Worm (Caenorhabditis elegans) whole organism, young adult: ENCODE results near the gene C25A8.5.

Experiments used
- D2030.7 ChIP-seq: fragments of 200-800 bp; sonication (Bioruptor generic); IDR thresholded peaks from 2 replicates; pipeline ENCODE4 v1.3.6; 2022; ENCODE audit warnings: missing genetic modification reagents, missing genetic modification characterization, missing compliant biosample characterization
- F10E7.11 ChIP-seq: sonication (generic microtip); optimal IDR thresholded peaks from 2 replicates; lab custom pipeline; 2017; ENCODE audit warnings: mild to moderate bottlenecking, missing genetic modification characterization, moderate library complexity, missing compliant biosample characterization
- F23B12.7 ChIP-seq: sonication (generic microtip); optimal IDR thresholded peaks from 2 replicates; lab custom pipeline; 2017; ENCODE audit warnings: missing genetic modification characterization, mild to moderate bottlenecking, missing compliant biosample characterization, antibody characterized with exemption, moderate library complexity; ENCODE audit not compliant: insufficient read depth
- K11D2.4 ChIP-seq: fragments of 200-800 bp; sonication (Bioruptor generic); IDR thresholded peaks from 2 replicates; pipeline ENCODE4 v1.3.6; 2022; ENCODE audit warnings: missing genetic modification reagents, missing genetic modification characterization, missing compliant biosample characterization
- aptf-3 ChIP-seq: fragments of 200-800 bp; sonication (Bioruptor generic); IDR thresholded peaks from 2 replicates; pipeline ENCODE4 v1.3.6; 2022; ENCODE audit warnings: missing genetic modification characterization, missing compliant biosample characterization
- atf-7 ChIP-seq: sonication (generic microtip); optimal IDR thresholded peaks from 2 replicates; lab custom pipeline; 2017; ENCODE audit warnings: mild to moderate bottlenecking, missing genetic modification characterization, missing compliant biosample characterization
- athp-1 ChIP-seq: sonication (generic microtip); optimal IDR thresholded peaks from 2 replicates; lab custom pipeline; 2017; ENCODE audit warnings: mild to moderate bottlenecking, missing genetic modification characterization, missing compliant biosample characterization
- cebp-1 ChIP-seq, 2 experiments: fragments of 200-800 bp in 1 of 2; sonication (Bioruptor generic) in 1 of 2; sonication (generic microtip) in 1 of 2; IDR thresholded peaks in 1 of 2; optimal IDR thresholded peaks in 1 of 2; 2 replicates each; pipeline versions ENCODE4 v1.3.6 to Lab custom; 2017 to 2022; ENCODE audit warnings: missing compliant biosample characterization in 2 of 2, missing genetic modification characterization in 2 of 2, mild to moderate bottlenecking in 1 of 2, missing genetic modification reagents in 1 of 2, moderate library complexity in 1 of 2
- ceh-27 ChIP-seq: fragments of 200-800 bp; sonication (Bioruptor generic); optimal IDR thresholded peaks from 2 replicates; lab custom pipeline; 2018; ENCODE audit warnings: mild to moderate bottlenecking, missing genetic modification characterization, moderate library complexity, missing compliant biosample characterization
- dox-1 ChIP-seq: fragments of 200-800 bp; sonication (Bioruptor generic); IDR thresholded peaks from 2 replicates; pipeline ENCODE4 v1.3.6; 2022; ENCODE audit warnings: missing genetic modification reagents, missing genetic modification characterization, missing compliant biosample characterization
- dpl-1 ChIP-seq: fragments of 150-350 bp; optimal IDR thresholded peaks from 2 replicates; lab custom pipeline; 2014; ENCODE audit warnings: missing biosample characterization, missing genetic modification reagents, missing genetic modification characterization
- egl-18 ChIP-seq: fragments of 200-800 bp; sonication (Bioruptor generic); IDR thresholded peaks from 2 replicates; pipeline ENCODE4 v1.3.6; 2022; ENCODE audit warnings: missing genetic modification reagents, missing genetic modification characterization, missing compliant biosample characterization
- ekl-4 ChIP-seq: fragments of 200-800 bp; sonication (Bioruptor generic); IDR thresholded peaks from 2 replicates; pipeline ENCODE4 v1.3.6; 2022; ENCODE audit warnings: missing genetic modification reagents, missing genetic modification characterization, missing compliant biosample characterization
- hlh-12 ChIP-seq: sonication (generic microtip); optimal IDR thresholded peaks from 2 replicates; lab custom pipeline; 2016; ENCODE audit warnings: missing genetic modification characterization, missing compliant biosample characterization
- hmg-1.2 ChIP-seq: fragments of 200-800 bp; sonication (Bioruptor generic); IDR thresholded peaks from 2 replicates; pipeline ENCODE4 v1.3.6; 2022; ENCODE audit warnings: missing genetic modification reagents, missing genetic modification characterization, missing compliant biosample characterization
- lag-1 ChIP-seq: fragments of 200-800 bp; sonication (Bioruptor generic); IDR thresholded peaks from 2 replicates; pipeline ENCODE4 v1.3.6; 2022; ENCODE audit warnings: missing genetic modification reagents, missing genetic modification characterization, missing compliant biosample characterization
- lin-40 ChIP-seq: sonication (generic microtip); optimal IDR thresholded peaks from 2 replicates; lab custom pipeline; 2016; ENCODE audit warnings: missing genetic modification characterization, mild to moderate bottlenecking, missing compliant biosample characterization, missing genotype, missing genetic modification reagents
- lin-54 ChIP-seq: fragments of 200-800 bp; sonication (Bioruptor generic); optimal IDR thresholded peaks from 2 replicates; lab custom pipeline; 2018; ENCODE audit warnings: mild to moderate bottlenecking, missing genetic modification characterization, missing compliant biosample characterization
- nfya-2 ChIP-seq: fragments of 200-800 bp; sonication (Bioruptor generic); IDR thresholded peaks from 2 replicates; pipeline ENCODE4 v1.3.6; 2022; ENCODE audit warnings: missing genetic modification reagents, missing genetic modification characterization, missing compliant biosample characterization
- nhr-80 ChIP-seq: sonication (generic microtip); optimal IDR thresholded peaks from 2 replicates; lab custom pipeline; 2016; ENCODE audit warnings: missing genetic modification characterization, missing compliant biosample characterization
- pbrm-1 ChIP-seq: fragments of 200-800 bp; sonication (Bioruptor generic); IDR thresholded peaks from 2 replicates; pipeline ENCODE4 v1.3.6; 2022; ENCODE audit warnings: missing genetic modification reagents, missing genetic modification characterization, missing compliant biosample characterization
- repo-1 ChIP-seq: sonication (generic microtip); optimal IDR thresholded peaks from 2 replicates; lab custom pipeline; 2017; ENCODE audit warnings: mild to moderate bottlenecking, missing genetic modification characterization, missing compliant biosample characterization
- sdz-38 ChIP-seq: sonication (generic microtip); optimal IDR thresholded peaks from 2 replicates; lab custom pipeline; 2016; ENCODE audit warnings: missing genotype, missing genetic modification characterization, missing compliant biosample characterization
- snpc-4 ChIP-seq, 5 experiments: fragments of 150-350 bp in 1 of 5; sonication (generic microtip) in 4 of 5; optimal IDR thresholded peaks; 2 replicates each; lab custom pipeline; 2014 to 2018; ENCODE audit warnings: missing genetic modification characterization in 5 of 5, missing biosample characterization in 3 of 5, antibody characterized with exemption in 2 of 5, mild to moderate bottlenecking in 2 of 5, missing compliant biosample characterization in 2 of 5, missing genotype in 2 of 5, moderate library complexity in 2 of 5, missing genetic modification reagents in 1 of 5
- somi-1 ChIP-seq: fragments of 200-800 bp; sonication (Bioruptor generic); optimal IDR thresholded peaks from 2 replicates; lab custom pipeline; 2018; ENCODE audit warnings: mild to moderate bottlenecking, missing genetic modification characterization, missing compliant biosample characterization
- sptf-2 ChIP-seq: fragments of 200-800 bp; sonication (Bioruptor generic); optimal IDR thresholded peaks from 2 replicates; lab custom pipeline; 2018; ENCODE audit warnings: mild to moderate bottlenecking, missing genetic modification characterization, missing compliant biosample characterization
- tbp1 ChIP-seq: fragments of 200-800 bp; sonication (Bioruptor generic); optimal IDR thresholded peaks from 2 replicates; lab custom pipeline; 2018; ENCODE audit warnings: mild to moderate bottlenecking, missing genetic modification characterization, missing compliant biosample characterization
- tlf-1 ChIP-seq: fragments of 200-800 bp; sonication (Bioruptor generic); optimal IDR thresholded peaks from 2 replicates; lab custom pipeline; 2018; ENCODE audit warnings: mild to moderate bottlenecking, missing genetic modification characterization, missing compliant biosample characterization
- xnd-1 ChIP-seq: sonication (generic microtip); optimal IDR thresholded peaks from 2 replicates; lab custom pipeline; 2016; ENCODE audit warnings: missing genotype, missing genetic modification reagents, missing genetic modification characterization, missing compliant biosample characterization
- ztf-18 ChIP-seq: sonication (generic microtip); optimal IDR thresholded peaks from 2 replicates; lab custom pipeline; 2016; ENCODE audit warnings: missing genotype, mild to moderate bottlenecking, missing genetic modification characterization, missing compliant biosample characterization
- ztf-22 ChIP-seq: fragments of 200-800 bp; sonication (Bioruptor generic); optimal IDR thresholded peaks from 2 replicates; lab custom pipeline; 2018; ENCODE audit warnings: mild to moderate bottlenecking, missing genetic modification characterization, moderate library complexity, missing compliant biosample characterization

The C25A8.5 gene

DNA sequence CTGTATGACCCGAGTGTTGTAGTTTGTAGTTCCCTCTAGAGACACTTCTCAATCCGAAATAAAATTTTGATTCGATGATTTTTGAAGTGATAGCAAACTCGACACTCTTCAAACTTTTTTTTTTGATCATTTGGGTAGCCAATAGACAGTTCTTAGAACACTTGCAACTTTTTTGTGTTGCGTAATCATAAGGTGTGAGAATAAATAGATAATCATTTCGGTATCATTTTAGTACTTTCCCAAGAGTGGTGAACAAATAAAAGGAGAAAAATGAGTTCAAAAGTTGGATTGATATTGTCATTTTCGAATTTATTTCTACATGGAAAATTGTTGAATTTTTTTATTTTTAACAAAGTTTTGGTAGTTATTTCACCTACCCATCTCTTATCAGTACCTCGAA lies 25.5 kb downstream of the C25A8.5 start:
- TF ChIP-seq somi-1 (GFP tag; lab: Kevin White, UChicago) (no peak), nhr-80 (tag; lab: Kevin White, UChicago) (peak; percentile 20)
- TF ChIP-seq, all 124 proteins: peak for 1

ce11 chrIV:7025835-7026234 lies 26.5 kb downstream of the C25A8.5 start:
- no peak for TF ChIP-seq aptf-3 (GFP tag; lab: Robert Waterston, UW)
- no peak for TF ChIP-seq F10E7.11 (tag; lab: Kevin White, UChicago)
- TF ChIP-seq nhr-80 (tag; lab: Kevin White, UChicago): peak; percentile 79
- no peak for TF ChIP-seq ztf-18
- no peak for TF ChIP-seq sdz-38 (tag; lab: Kevin White, UChicago)
- TF ChIP-seq F23B12.7 (tag; lab: Kevin White, UChicago): no peak
- no peak for TF ChIP-seq egl-18
- no peak for TF ChIP-seq D2030.7 (GFP tag; lab: Robert Waterston, UW)

DNA sequence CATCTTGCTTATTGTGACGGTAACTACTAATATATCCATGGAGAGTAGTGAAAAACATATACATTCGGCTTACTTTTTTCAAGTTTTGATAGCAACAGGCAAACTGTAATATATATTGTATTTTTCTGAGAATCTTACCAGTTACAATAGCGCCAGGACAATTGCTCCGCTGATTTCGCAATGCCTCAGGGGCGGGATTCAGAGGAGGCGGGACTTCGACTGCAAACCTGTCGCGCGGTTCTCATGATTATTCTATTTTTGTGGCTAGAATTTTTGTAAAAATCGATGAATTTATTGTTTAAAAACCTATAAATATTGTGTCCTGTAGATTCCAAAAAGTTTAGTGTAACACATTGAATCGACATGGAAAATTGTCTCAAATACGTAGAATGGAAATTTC lies 31.7 kb downstream of the C25A8.5 start:
- TF ChIP-seq athp-1 (tag; lab: Kevin White, UChicago) (no peak), lin-40 (tag; lab: Kevin White, UChicago) (no peak), sdz-38 (tag; lab: Kevin White, UChicago) (no peak), tlf-1 (GFP tag; lab: Kevin White, UChicago) (no peak), cebp-1 (GFP tag; IDR thresholded peaks at IDR 0.05; lab: Robert Waterston, UW) (no peak), cebp-1 (tag; optimal IDR thresholded peaks at IDR 0.05; lab: Kevin White, UChicago) (peak; percentile 86), ztf-22 (GFP tag; lab: Kevin White, UChicago) (no peak)

ce11 chrIV:7032459-7032858 lies 33.2 kb downstream of the C25A8.5 start, which contains the start of gene C06G3.8:
Gene C06G3.8 (minus strand): TSS chrIV:7032559.
- TF ChIP-seq dpl-1 (GFP tag; lab: Kevin White, UChicago): no peak
- no peak for TF ChIP-seq repo-1 (tag; lab: Kevin White, UChicago)
- TF ChIP-seq lag-1 (GFP tag; lab: Robert Waterston, UW): no peak
- TF ChIP-seq snpc-4 (GFP tag; optimal IDR thresholded peaks at IDR 0.05; lab: Kevin White, UChicago): no peak
- TF ChIP-seq snpc-4 (tag; optimal IDR thresholded peaks at IDR 0.05; lab: Kevin White, UChicago): no peak
- no peak for TF ChIP-seq pbrm-1 (GFP tag; lab: Robert Waterston, UW)
- TF ChIP-seq tbp1 (GFP tag; lab: Kevin White, UChicago): no peak
- TF ChIP-seq nfya-2 (GFP tag; lab: Robert Waterston, UW): no peak
- TF ChIP-seq xnd-1 (tag; lab: Kevin White, UChicago): no peak
- TF ChIP-seq K11D2.4: no peak

- TF ChIP-seq dox-1 (no peak), nfya-2 (GFP tag; lab: Robert Waterston, UW) (no peak), hmg-1.2 (GFP tag; lab: Robert Waterston, UW) (no peak), lag-1 (GFP tag; lab: Robert Waterston, UW) (no peak), ceh-27 (no peak), ekl-4 (GFP tag; lab: Robert Waterston, UW) (no peak)
Measured at ce11 chrIV:7035823-7036222, 36.5 kb downstream of the C25A8.5 start, which contains the start of gene C06G3.3. Gene C06G3.3 (plus strand): TSS chrIV:7036123.

ce11 chrIV:7036790-7037189 lies 37.5 kb downstream of the C25A8.5 start, which contains the start of gene ufl-1:
Gene ufl-1 (minus strand): TSS chrIV:7036859.
- no peak for TF ChIP-seq hlh-12 (tag; lab: Kevin White, UChicago)
- TF ChIP-seq atf-7: no peak
- TF ChIP-seq lin-54 (GFP tag; lab: Kevin White, UChicago): no peak
- no peak for TF ChIP-seq sptf-2 (GFP tag; lab: Kevin White, UChicago)
- TF ChIP-seq, all 124 proteins: peak for 0
